Fruit fly (Drosophila melanogaster): ENCODE results near the gene haf.

DNA sequence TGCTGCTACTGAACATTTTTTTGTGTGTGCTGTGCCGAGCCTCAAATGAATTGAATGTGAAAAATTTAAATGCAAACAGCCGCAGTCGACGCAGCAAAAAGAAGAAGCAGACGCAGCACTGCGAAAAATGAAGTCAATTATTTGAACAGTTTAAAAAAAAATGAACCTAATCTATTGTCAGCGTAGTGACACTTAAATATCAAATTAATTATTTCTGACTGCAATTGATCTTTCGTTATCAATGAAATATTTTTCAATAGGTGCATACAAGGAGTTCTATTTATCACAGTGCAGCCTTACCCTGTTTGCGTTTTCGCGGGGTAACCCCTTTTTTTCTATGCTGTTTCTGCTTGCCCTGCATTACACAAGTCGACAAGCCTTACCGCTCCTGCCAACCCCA lies 20.7 kb downstream of the haf start:
- TF ChIP-seq CTCF (optimal IDR thresholded peaks at IDR 0.05), result no peak
- no peak for TF ChIP-seq CG8478 (optimal IDR thresholded peaks at IDR 0.05)

All from S2 (cell line).